Worm (Caenorhabditis elegans) whole organism, late embryonic: Measurements from ENCODE around the gene gcy-21.

Source experiments
- K09A11.1 ChIP-seq: sonication (generic microtip); optimal IDR thresholded peaks from 2 replicates; lab custom pipeline; 2017; ENCODE audit warnings: antibody characterized with exemption, mild to moderate bottlenecking, missing genetic modification characterization, missing compliant biosample characterization; ENCODE audit not compliant: insufficient read depth
- ceh-2 ChIP-seq: sonication (generic microtip); optimal IDR thresholded peaks from 2 replicates; lab custom pipeline; 2016; ENCODE audit warnings: missing genotype, missing genetic modification characterization, missing compliant biosample characterization
- ceh-48 ChIP-seq: sonication (generic microtip); optimal IDR thresholded peaks from 2 replicates; lab custom pipeline; 2016; ENCODE audit warnings: missing genetic modification characterization, inconsistent platforms, missing compliant biosample characterization
- ceh-6 ChIP-seq: fragments of 200-800 bp; sonication (Bioruptor generic); optimal IDR thresholded peaks from 2 replicates; lab custom pipeline; 2018; ENCODE audit warnings: mild to moderate bottlenecking, missing genetic modification characterization, missing compliant biosample characterization
- dmd-4 ChIP-seq: sonication (generic microtip); optimal IDR thresholded peaks from 2 replicates; lab custom pipeline; 2016; ENCODE audit warnings: borderline replicate concordance, missing genetic modification characterization, missing compliant biosample characterization
- hlh-6 ChIP-seq: sonication (generic microtip); optimal IDR thresholded peaks from 2 replicates; lab custom pipeline; 2016; ENCODE audit warnings: missing genotype, missing genetic modification characterization, missing compliant biosample characterization
- lin-11 ChIP-seq: fragments of 200-800 bp; sonication (Bioruptor generic); optimal IDR thresholded peaks from 2 replicates; lab custom pipeline; 2018; ENCODE audit warnings: mild to moderate bottlenecking, missing genetic modification characterization, missing compliant biosample characterization
- nfya-1 ChIP-seq: sonication (generic microtip); optimal IDR thresholded peaks from 2 replicates; lab custom pipeline; 2017; ENCODE audit warnings: missing genetic modification characterization, mild to moderate bottlenecking, missing compliant biosample characterization, antibody characterized with exemption, moderate library complexity
- pha-2 ChIP-seq: sonication (generic microtip); optimal IDR thresholded peaks from 2 replicates; lab custom pipeline; 2017; ENCODE audit warnings: mild to moderate bottlenecking, missing genetic modification characterization, missing compliant biosample characterization
- pha-4 ChIP-seq: fragments of 150-350 bp; optimal IDR thresholded peaks from 2 replicates; lab custom pipeline; 2018; ENCODE audit warnings: missing biosample characterization, missing genetic modification reagents, missing genetic modification characterization
- ref-2 ChIP-seq: sonication (generic microtip); optimal IDR thresholded peaks from 2 replicates; lab custom pipeline; 2016; ENCODE audit warnings: missing genetic modification characterization, missing compliant biosample characterization
- ztf-16 ChIP-seq: sonication (generic microtip); optimal IDR thresholded peaks from 2 replicates; lab custom pipeline; 2017; ENCODE audit warnings: missing genetic modification characterization, missing compliant biosample characterization

gcy-21 gene

ce11 chrII:2709942-2710341 is 50.5 kb downstream of the gcy-21 start, which contains the start of gene T05A8.1:
TSS of gene T05A8.1 (minus strand) at chrII:2710042.
- no peak for TF ChIP-seq K09A11.1 (tag; lab: Kevin White, UChicago)
- no peak for TF ChIP-seq pha-4 (tag; lab: Kevin White, UChicago)
- no peak for TF ChIP-seq dmd-4 (tag; lab: Kevin White, UChicago)
- TF ChIP-seq ceh-6 (GFP tag; lab: Kevin White, UChicago), result no peak
- no peak for TF ChIP-seq ceh-48 (tag; lab: Kevin White, UChicago)

ce11 chrII:2710919-2711318 is 51.5 kb downstream of the gcy-21 start, which contains the start of gene T05A8.2:
TSS of gene T05A8.2 (minus strand) at chrII:2711019.
- TF ChIP-seq nfya-1 (no peak), lin-11 (no peak), ref-2 (tag; lab: Kevin White, UChicago) (no peak), ceh-2 (tag; lab: Kevin White, UChicago) (no peak), hlh-6 (tag; lab: Kevin White, UChicago) (no peak), pha-2 (tag; lab: Kevin White, UChicago) (no peak), ztf-16 (tag; lab: Kevin White, UChicago) (no peak)
